Fruit fly (Drosophila melanogaster) Kc167 (cell line): Measurements from ENCODE around the gene CG11570.

Experiments used
- Sin3A ChIP-seq: fragments of >200 bp; optimal IDR thresholded peaks from 2 replicates; lab custom pipeline; 2018; ENCODE audit warnings: missing external identifiers
- h ChIP-seq: fragments of >200 bp; optimal IDR thresholded peaks from 3 replicates; lab custom pipeline; 2018; ENCODE audit warnings: missing external identifiers
- insv ChIP-seq: fragments of >200 bp; optimal IDR thresholded peaks from 3 replicates; lab custom pipeline; 2018; ENCODE audit warnings: missing external identifiers

dm6 chr3L:11947357-11947756, 10.2 kb downstream of the CG11570 start, which contains the start of gene CG7252:
- TF ChIP-seq insv: no peak
- no peak for TF ChIP-seq Sin3A
- no peak for TF ChIP-seq h (lab: Kevin White, UChicago)
